Worm (Caenorhabditis elegans) whole organism, late embryonic: ENCODE data around the gene vha-14.

Experiments
- F13H6.1 ChIP-seq: sonication (generic microtip); optimal IDR thresholded peaks from 2 replicates; lab custom pipeline; 2016; ENCODE audit warnings: missing genetic modification characterization, missing compliant biosample characterization
- K09A11.1 ChIP-seq: sonication (generic microtip); optimal IDR thresholded peaks from 2 replicates; lab custom pipeline; 2017; ENCODE audit warnings: antibody characterized with exemption, mild to moderate bottlenecking, missing genetic modification characterization, missing compliant biosample characterization; ENCODE audit not compliant: insufficient read depth
- ahr-1 ChIP-seq: sonication (generic microtip); optimal IDR thresholded peaks from 2 replicates; lab custom pipeline; 2016; ENCODE audit warnings: missing genetic modification characterization, missing compliant biosample characterization
- ama-1 ChIP-seq: fragments of 150-350 bp; optimal IDR thresholded peaks from 2 replicates; lab custom pipeline; 2014
- ceh-14 ChIP-seq: sonication (generic microtip); optimal IDR thresholded peaks from 2 replicates; lab custom pipeline; 2016; ENCODE audit warnings: missing genotype, missing genetic modification characterization, missing compliant biosample characterization
- ceh-18 ChIP-seq: sonication (generic microtip); optimal IDR thresholded peaks from 2 replicates; lab custom pipeline; 2016; ENCODE audit warnings: missing genetic modification characterization, missing compliant biosample characterization
- ceh-19 ChIP-seq: fragments of 200-800 bp; sonication (Bioruptor generic); optimal IDR thresholded peaks from 2 replicates; lab custom pipeline; 2018; ENCODE audit warnings: mild to moderate bottlenecking, missing genetic modification characterization, missing compliant biosample characterization
- ceh-22 ChIP-seq: sonication (generic microtip); optimal IDR thresholded peaks from 2 replicates; lab custom pipeline; 2017; ENCODE audit warnings: missing biosample characterization, missing genetic modification characterization
- ceh-24 ChIP-seq: sonication (generic microtip); optimal IDR thresholded peaks from 2 replicates; lab custom pipeline; 2016; ENCODE audit warnings: mild to moderate bottlenecking, missing genetic modification characterization, missing compliant biosample characterization
- ceh-30 ChIP-seq: fragments of 150-350 bp; optimal IDR thresholded peaks from 2 replicates; lab custom pipeline; 2014; ENCODE audit warnings: missing biosample characterization, missing genetic modification characterization
- ceh-34 ChIP-seq: sonication (generic microtip); optimal IDR thresholded peaks from 2 replicates; lab custom pipeline; 2016; ENCODE audit warnings: mild to moderate bottlenecking, missing genetic modification characterization, missing compliant biosample characterization
- ceh-6 ChIP-seq: fragments of 200-800 bp; sonication (Bioruptor generic); optimal IDR thresholded peaks from 2 replicates; lab custom pipeline; 2018; ENCODE audit warnings: mild to moderate bottlenecking, missing genetic modification characterization, missing compliant biosample characterization
- ceh-9 ChIP-seq: sonication (generic microtip); optimal IDR thresholded peaks from 2 replicates; lab custom pipeline; 2016; ENCODE audit warnings: mild to moderate bottlenecking, missing genetic modification characterization, inconsistent platforms, missing compliant biosample characterization
- dmd-4 ChIP-seq: sonication (generic microtip); optimal IDR thresholded peaks from 2 replicates; lab custom pipeline; 2016; ENCODE audit warnings: borderline replicate concordance, missing genetic modification characterization, missing compliant biosample characterization
- dve-1 ChIP-seq: sonication (generic microtip); optimal IDR thresholded peaks from 2 replicates; lab custom pipeline; 2017; ENCODE audit warnings: antibody characterized with exemption, mild to moderate bottlenecking, missing genetic modification characterization, missing compliant biosample characterization
- elt-2 ChIP-seq: sonication (generic microtip); optimal IDR thresholded peaks from 2 replicates; lab custom pipeline; 2016; ENCODE audit warnings: missing genetic modification reagents, missing genetic modification characterization, missing compliant biosample characterization
- elt-4 ChIP-seq: sonication (generic microtip); optimal IDR thresholded peaks from 2 replicates; lab custom pipeline; 2016; ENCODE audit warnings: missing genetic modification characterization, missing compliant biosample characterization
- eyg-1 ChIP-seq: sonication (generic microtip); optimal IDR thresholded peaks from 2 replicates; lab custom pipeline; 2016; ENCODE audit warnings: missing genotype, missing genetic modification characterization, missing compliant biosample characterization
- fax-1 ChIP-seq: sonication (generic microtip); optimal IDR thresholded peaks from 2 replicates; lab custom pipeline; 2016; ENCODE audit warnings: missing genotype, missing genetic modification characterization, missing compliant biosample characterization
- fkh-10 ChIP-seq: fragments of 150-350 bp; optimal IDR thresholded peaks from 2 replicates; lab custom pipeline; 2014; ENCODE audit warnings: missing biosample characterization, missing genetic modification reagents, missing genetic modification characterization
- fkh-6 ChIP-seq: sonication (generic microtip); optimal IDR thresholded peaks from 2 replicates; lab custom pipeline; 2016; ENCODE audit warnings: missing genetic modification characterization, missing compliant biosample characterization
- hlh-13 ChIP-seq: fragments of 200-800 bp; sonication (Bioruptor generic); optimal IDR thresholded peaks from 2 replicates; lab custom pipeline; 2018; ENCODE audit warnings: mild to moderate bottlenecking, missing genetic modification characterization, missing compliant biosample characterization
- hlh-30 ChIP-seq: sonication (generic microtip); optimal IDR thresholded peaks from 2 replicates; lab custom pipeline; 2017; ENCODE audit warnings: antibody characterized with exemption, missing genetic modification characterization, missing compliant biosample characterization; ENCODE audit not compliant: insufficient read depth
- hlh-8 ChIP-seq: sonication (generic microtip); optimal IDR thresholded peaks from 2 replicates; lab custom pipeline; 2016; ENCODE audit warnings: missing genotype, missing genetic modification characterization, missing compliant biosample characterization
- lin-11 ChIP-seq: fragments of 200-800 bp; sonication (Bioruptor generic); optimal IDR thresholded peaks from 2 replicates; lab custom pipeline; 2018; ENCODE audit warnings: mild to moderate bottlenecking, missing genetic modification characterization, missing compliant biosample characterization
- madf-2 ChIP-seq: sonication (generic microtip); optimal IDR thresholded peaks from 2 replicates; lab custom pipeline; 2017; ENCODE audit warnings: missing genetic modification characterization, missing compliant biosample characterization
- mec-3 ChIP-seq: sonication (generic microtip); optimal IDR thresholded peaks from 2 replicates; lab custom pipeline; 2016; ENCODE audit warnings: borderline replicate concordance, missing genetic modification characterization, missing compliant biosample characterization
- pag-3 ChIP-seq: sonication (generic microtip); optimal IDR thresholded peaks from 2 replicates; lab custom pipeline; 2016; ENCODE audit warnings: missing compliant biosample characterization, missing genetic modification characterization, borderline replicate concordance
- pat-9 ChIP-seq: fragments of 200-800 bp; sonication (Bioruptor generic); optimal IDR thresholded peaks from 2 replicates; lab custom pipeline; 2018; ENCODE audit warnings: mild to moderate bottlenecking, missing genetic modification characterization, moderate library complexity, missing compliant biosample characterization
- pha-2 ChIP-seq: sonication (generic microtip); optimal IDR thresholded peaks from 2 replicates; lab custom pipeline; 2017; ENCODE audit warnings: mild to moderate bottlenecking, missing genetic modification characterization, missing compliant biosample characterization
- pha-4 ChIP-seq: fragments of 150-350 bp; optimal IDR thresholded peaks from 2 replicates; lab custom pipeline; 2018; ENCODE audit warnings: missing biosample characterization, missing genetic modification reagents, missing genetic modification characterization
- ref-2 ChIP-seq: sonication (generic microtip); optimal IDR thresholded peaks from 2 replicates; lab custom pipeline; 2016; ENCODE audit warnings: missing genetic modification characterization, missing compliant biosample characterization
- rnt-1 ChIP-seq: sonication (generic microtip); optimal IDR thresholded peaks from 2 replicates; lab custom pipeline; 2016; ENCODE audit warnings: missing genetic modification characterization, missing compliant biosample characterization
- sdc-2 ChIP-seq: sonication (generic microtip); optimal IDR thresholded peaks from 2 replicates; lab custom pipeline; 2016; ENCODE audit warnings: missing genotype, missing genetic modification characterization, missing compliant biosample characterization
- sox-2 ChIP-seq: fragments of 200-800 bp; sonication (Bioruptor generic); IDR thresholded peaks from 2 replicates; pipeline ENCODE4 v1.3.6; 2022; ENCODE audit warnings: missing genetic modification reagents, missing genetic modification characterization, missing compliant biosample characterization
- sox-4 ChIP-seq: sonication (generic microtip); optimal IDR thresholded peaks from 2 replicates; lab custom pipeline; 2017; ENCODE audit warnings: mild to moderate bottlenecking, missing genetic modification characterization, inconsistent platforms, missing compliant biosample characterization
- syd-9 ChIP-seq: sonication (generic microtip); optimal IDR thresholded peaks from 2 replicates; lab custom pipeline; 2016; ENCODE audit warnings: mild to moderate bottlenecking, missing genetic modification characterization, moderate library complexity, missing compliant biosample characterization
- tbx-2 ChIP-seq: sonication (generic microtip); optimal IDR thresholded peaks from 2 replicates; lab custom pipeline; 2016; ENCODE audit warnings: missing genetic modification characterization, missing compliant biosample characterization
- tbx-7 ChIP-seq: sonication (generic microtip); optimal IDR thresholded peaks from 2 replicates; lab custom pipeline; 2016; ENCODE audit warnings: missing genotype, missing genetic modification characterization, missing compliant biosample characterization
- unc-3 ChIP-seq, 2 experiments: fragments of 200-800 bp in 1 of 2; sonication (Bioruptor generic) in 1 of 2; sonication (generic microtip) in 1 of 2; conservative IDR thresholded peaks in 1 of 2; optimal IDR thresholded peaks in 1 of 2; 2 replicates each; pipeline versions ENCODE4 v1.3.6 to Lab custom; 2016 to 2022; ENCODE audit warnings: missing compliant biosample characterization in 2 of 2, missing genetic modification characterization in 2 of 2, missing genetic modification reagents in 1 of 2
- unc-42 ChIP-seq: sonication (generic microtip); optimal IDR thresholded peaks from 2 replicates; lab custom pipeline; 2016; ENCODE audit warnings: missing genotype, missing genetic modification characterization, missing compliant biosample characterization
- unc-55 ChIP-seq: sonication (generic microtip); optimal IDR thresholded peaks from 2 replicates; lab custom pipeline; 2017; ENCODE audit warnings: missing biosample characterization, missing genetic modification reagents, missing genetic modification characterization
- unc-86 ChIP-seq: sonication (generic microtip); optimal IDR thresholded peaks from 2 replicates; lab custom pipeline; 2016; ENCODE audit warnings: missing genetic modification characterization, missing compliant biosample characterization

The vha-14 gene

DNA sequence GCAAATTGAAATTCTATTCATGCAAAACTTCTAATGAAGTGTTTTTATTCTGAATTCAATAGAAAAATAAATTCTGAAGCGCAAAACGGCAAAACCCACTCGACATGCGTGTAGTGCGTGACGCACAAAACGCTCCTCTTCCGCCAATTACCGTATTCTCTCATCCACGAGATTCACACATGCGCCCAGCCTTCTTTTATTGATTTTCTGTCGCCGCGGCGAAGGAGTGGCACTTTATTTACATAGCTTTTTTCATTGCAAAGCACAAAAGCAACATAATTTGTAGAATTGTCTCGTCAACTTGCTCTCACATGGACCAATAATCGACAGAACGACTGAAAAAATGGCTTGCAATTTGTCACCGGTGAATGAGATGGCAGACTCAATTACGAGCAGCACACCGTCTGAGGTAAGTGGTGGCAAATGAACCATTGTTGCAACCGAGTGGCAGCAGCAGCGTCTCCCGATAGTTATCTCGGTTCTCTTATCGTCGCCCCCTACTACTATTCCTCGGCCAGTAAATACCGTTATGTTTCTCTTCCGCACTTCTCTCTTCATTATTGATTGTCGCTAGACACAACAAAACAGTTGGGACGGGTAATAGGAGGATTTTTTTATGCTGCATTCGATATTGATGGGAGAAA, 38.2 kb downstream of the vha-14 start, which contains the start of gene unc-16 (continued):
- peak; percentile 78 for TF ChIP-seq pha-4 (tag; lab: Kevin White, UChicago)
- TF ChIP-seq K09A11.1 (tag; lab: Kevin White, UChicago): no peak
- peak; percentile 36 for TF ChIP-seq rnt-1 (tag; lab: Kevin White, UChicago)
- no peak for TF ChIP-seq ceh-14 (tag; lab: Kevin White, UChicago)
- TF ChIP-seq sdc-2: no peak
- TF ChIP-seq elt-4 (tag; lab: Kevin White, UChicago): no peak
- TF ChIP-seq dve-1 (tag; lab: Kevin White, UChicago): no peak
- TF ChIP-seq mec-3: no peak
- no peak for TF ChIP-seq madf-2 (tag; lab: Kevin White, UChicago)
- no peak for TF ChIP-seq fkh-10 (GFP tag; lab: Kevin White, UChicago)
- TF ChIP-seq hlh-30 (tag; lab: Kevin White, UChicago): peak; percentile 93
- TF ChIP-seq ceh-30: no peak
- TF ChIP-seq unc-55 (GFP tag; lab: Kevin White, UChicago): peak; percentile 90
- peak; percentile 55 for TF ChIP-seq hlh-8
- TF ChIP-seq F13H6.1 (tag; lab: Kevin White, UChicago): no peak
- no peak for TF ChIP-seq syd-9 (tag; lab: Kevin White, UChicago)
- no peak for TF ChIP-seq ceh-22 (tag; lab: Kevin White, UChicago)
- no peak for TF ChIP-seq ahr-1 (tag; lab: Kevin White, UChicago)
- peak; percentile 74 for TF ChIP-seq tbx-2 (tag; lab: Kevin White, UChicago)
- TF ChIP-seq ceh-24 (tag; lab: Kevin White, UChicago): no peak
- no peak for TF ChIP-seq fax-1
- TF ChIP-seq pat-9 (tag; lab: Kevin White, UChicago): no peak
- TF ChIP-seq unc-42 (tag; lab: Kevin White, UChicago): peak; percentile 36
- no peak for TF ChIP-seq eyg-1 (tag; lab: Kevin White, UChicago)
- no peak for TF ChIP-seq ceh-9 (tag; lab: Kevin White, UChicago)
- no peak for TF ChIP-seq lin-11 (tag; lab: Kevin White, UChicago)
- no peak for TF ChIP-seq dmd-4 (tag; lab: Kevin White, UChicago)
- no peak for TF ChIP-seq pha-2 (tag; lab: Kevin White, UChicago)
- peak; percentile 0 for TF ChIP-seq unc-86 (tag; lab: Kevin White, UChicago)
- no peak for TF ChIP-seq tbx-7
- TF ChIP-seq ref-2 (tag; lab: Kevin White, UChicago): peak; percentile 25
- TF ChIP-seq ceh-34 (tag; lab: Kevin White, UChicago): peak; percentile 70
- TF ChIP-seq sox-2 (GFP tag; lab: Robert Waterston, UW): no peak

DNA sequence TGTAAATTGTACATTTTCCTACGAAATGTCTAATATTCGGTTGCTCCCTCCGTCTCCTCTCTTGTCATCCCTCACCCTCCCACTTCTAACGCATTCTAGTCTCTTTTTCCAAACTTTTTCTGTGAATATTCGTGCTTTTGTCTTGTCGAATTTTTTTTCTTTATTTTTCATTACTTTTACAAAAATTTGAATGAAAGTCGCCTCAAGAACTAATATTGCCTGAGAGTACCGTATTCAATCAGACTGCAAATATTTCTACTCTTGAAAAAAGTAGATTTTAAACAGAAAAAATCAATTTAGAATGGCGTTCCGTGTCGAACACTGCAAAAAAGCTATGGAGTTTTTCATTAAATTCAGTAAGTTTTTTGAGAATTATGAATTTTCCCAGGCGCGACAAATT, 48.4 kb downstream of the vha-14 start, which contains the start of gene ZK1098.11:
TSS of gene ZK1098.11 (plus strand) at position 301 of the 400 bp plus-strand sequence.
- TF ChIP-seq hlh-13 (GFP tag; lab: Kevin White, UChicago): no peak
- TF ChIP-seq fax-1: no peak
- TF ChIP-seq dve-1 (tag; lab: Kevin White, UChicago): no peak
- no peak for TF ChIP-seq ceh-9 (tag; lab: Kevin White, UChicago)
- TF ChIP-seq fkh-6 (tag; lab: Kevin White, UChicago): no peak
- TF ChIP-seq ceh-19 (GFP tag; lab: Kevin White, UChicago): no peak
- no peak for TF ChIP-seq ama-1 (lab: Kevin White, UChicago)
- no peak for TF ChIP-seq unc-42 (tag; lab: Kevin White, UChicago)
- TF ChIP-seq elt-2: no peak
- TF ChIP-seq pag-3 (tag; lab: Kevin White, UChicago): no peak

DNA sequence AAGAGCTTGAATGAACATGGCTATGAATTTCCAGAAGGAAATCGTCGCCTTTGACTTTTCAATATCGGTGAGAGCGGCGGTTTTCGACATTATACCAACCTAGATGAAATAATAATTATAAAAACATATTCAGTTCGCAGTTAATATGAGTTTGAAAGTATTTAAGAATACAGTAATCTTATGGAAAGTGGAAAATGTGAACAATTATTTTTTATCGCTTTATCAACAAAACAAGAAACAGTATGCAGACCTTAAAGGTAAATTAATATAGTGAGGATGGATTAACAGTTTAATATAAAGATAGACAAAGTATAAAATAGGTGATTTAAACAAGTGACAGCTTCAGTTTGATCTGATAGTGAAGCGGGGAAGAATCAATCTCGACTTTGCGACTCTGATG, 50.6 kb downstream of the vha-14 start, which contains the start of gene C48B4.6:
TSS of gene C48B4.6 (minus strand) at position 101 of the 400 bp plus-strand sequence.
- TF ChIP-seq hlh-13 (GFP tag; lab: Kevin White, UChicago) (no peak), unc-3 (GFP tag; conservative IDR thresholded peaks at IDR 0.05; lab: Robert Waterston, UW) (no peak), unc-3 (tag; optimal IDR thresholded peaks at IDR 0.05; lab: Kevin White, UChicago) (no peak), ahr-1 (tag; lab: Kevin White, UChicago) (no peak), ceh-6 (GFP tag; lab: Kevin White, UChicago) (no peak), unc-42 (tag; lab: Kevin White, UChicago) (no peak), sox-4 (tag; lab: Kevin White, UChicago) (no peak), pag-3 (tag; lab: Kevin White, UChicago) (no peak), ceh-14 (tag; lab: Kevin White, UChicago) (no peak), tbx-7 (no peak), ceh-18 (tag; lab: Kevin White, UChicago) (no peak), sox-2 (GFP tag; lab: Robert Waterston, UW) (no peak), fkh-6 (tag; lab: Kevin White, UChicago) (no peak), dmd-4 (tag; lab: Kevin White, UChicago) (no peak)
